Fruit fly (Drosophila melanogaster) S2 (cell line): ENCODE results near the gene CheA7a.

Experiments
- CG8478 ChIP-seq: fragments of >200 bp; optimal IDR thresholded peaks from 2 replicates; lab custom pipeline; 2018
- CTCF ChIP-seq, 2 experiments: fragments of >200 bp; optimal IDR thresholded peaks; 2 replicates each; lab custom pipeline; 2018

DNA sequence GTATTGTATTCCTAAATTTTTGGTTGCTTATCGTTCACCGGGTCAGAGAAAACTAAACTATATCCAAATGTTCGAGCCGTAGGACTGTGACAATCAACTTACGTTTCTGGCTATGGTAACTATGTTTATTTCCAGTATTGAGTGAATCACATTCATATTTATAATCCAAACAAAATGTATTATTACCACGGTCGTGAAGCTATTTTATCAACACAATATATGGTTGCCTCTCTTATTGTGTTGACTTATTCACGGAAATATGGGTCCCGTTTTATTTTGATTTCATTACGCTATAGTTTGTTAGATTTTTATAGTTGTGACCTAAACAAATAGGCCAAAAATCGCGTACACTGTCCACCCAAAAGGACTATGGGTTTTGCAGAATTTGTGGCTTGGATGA is 30.5 kb upstream of the CheA7a start, which contains the start of gene CG15034:
- no peak for TF ChIP-seq CTCF (optimal IDR thresholded peaks at IDR 0.05; lab: Kevin White, UChicago)
- TF ChIP-seq CG8478 (lab: Kevin White, UChicago), result no peak
